Worm (Caenorhabditis elegans) whole organism, L1 larva: Measurements from ENCODE around the gene srbc-54.

ENCODE experiments used
- C16A3.4 ChIP-seq: fragments of 150-350 bp; optimal IDR thresholded peaks from 2 replicates; lab custom pipeline; 2014; ENCODE audit warnings: missing biosample characterization, missing genetic modification characterization
- F16B12.6 ChIP-seq: fragments of 150-350 bp; optimal IDR thresholded peaks from 2 replicates; lab custom pipeline; 2014; ENCODE audit warnings: missing biosample characterization, missing genetic modification characterization
- Y116A8C.19 ChIP-seq: sonication (generic microtip); optimal IDR thresholded peaks from 2 replicates; lab custom pipeline; 2016; ENCODE audit warnings: missing compliant biosample characterization, missing genetic modification characterization, borderline replicate concordance
- aha-1 ChIP-seq: fragments of 150-350 bp; optimal IDR thresholded peaks from 2 replicates; lab custom pipeline; 2014; ENCODE audit warnings: missing biosample characterization, missing genetic modification characterization
- ama-1 ChIP-seq: fragments of 150-350 bp; optimal IDR thresholded peaks from 2 replicates; lab custom pipeline; 2014
- blmp-1 ChIP-seq: fragments of 150-350 bp; optimal IDR thresholded peaks from 2 replicates; lab custom pipeline; 2014; ENCODE audit warnings: missing biosample characterization, missing genetic modification characterization
- ceh-82 ChIP-seq, 3 experiments: fragments of 150-350 bp in 1 of 3; sonication (generic microtip) in 2 of 3; optimal IDR thresholded peaks; 2 replicates each; lab custom pipeline; 2014 to 2017; ENCODE audit warnings: missing biosample characterization in 3 of 3, missing genetic modification characterization in 3 of 3
- ces-1 ChIP-seq: fragments of 150-350 bp; optimal IDR thresholded peaks from 2 replicates; lab custom pipeline; 2014; ENCODE audit warnings: missing biosample characterization, missing genetic modification reagents, missing genetic modification characterization
- efl-3 ChIP-seq: fragments of 200-800 bp; sonication (Bioruptor generic); optimal IDR thresholded peaks from 2 replicates; lab custom pipeline; 2018; ENCODE audit warnings: mild to moderate bottlenecking, missing genetic modification characterization, missing compliant biosample characterization
- egl-27 ChIP-seq, 2 experiments: fragments of 150-350 bp in 1 of 2; sonication (generic microtip); optimal IDR thresholded peaks; 3 replicates each; lab custom pipeline; 2017 to 2018; ENCODE audit warnings: missing biosample characterization in 2 of 2, missing genetic modification characterization in 2 of 2, missing genetic modification reagents in 2 of 2
- elt-2 ChIP-seq: sonication (generic microtip); optimal IDR thresholded peaks from 2 replicates; lab custom pipeline; 2016; ENCODE audit warnings: missing genetic modification characterization, mild to moderate bottlenecking, inconsistent platforms, missing compliant biosample characterization, missing genetic modification reagents
- elt-3 ChIP-seq, 6 experiments: fragments of 150-350 bp in 1 of 6; sonication (generic microtip); optimal IDR thresholded peaks; 2 replicates each; lab custom pipeline; 2017 to 2018; ENCODE audit warnings: missing biosample characterization in 6 of 6, missing genetic modification characterization in 6 of 6, inconsistent platforms in 1 of 6
- ets-5 ChIP-seq: fragments of 200-800 bp; sonication (Bioruptor generic); IDR thresholded peaks from 2 replicates; pipeline ENCODE4 v1.3.6; 2022; ENCODE audit warnings: missing genetic modification characterization, missing compliant biosample characterization
- fkh-4 ChIP-seq: sonication (generic microtip); optimal IDR thresholded peaks from 2 replicates; lab custom pipeline; 2016; ENCODE audit warnings: missing compliant biosample characterization, missing genetic modification characterization, borderline replicate concordance
- hlh-4 ChIP-seq: sonication (generic microtip); optimal IDR thresholded peaks from 2 replicates; lab custom pipeline; 2016; ENCODE audit warnings: mild to moderate bottlenecking, missing genetic modification characterization, missing compliant biosample characterization
- isw-1 ChIP-seq: fragments of 200-800 bp; sonication (Bioruptor generic); IDR thresholded peaks from 2 replicates; pipeline ENCODE4 v1.3.6; 2022; ENCODE audit warnings: missing genetic modification characterization, missing compliant biosample characterization
- lin-13 ChIP-seq: fragments of 150-350 bp; optimal IDR thresholded peaks from 2 replicates; lab custom pipeline; 2014; ENCODE audit warnings: missing biosample characterization, missing genetic modification reagents, missing genetic modification characterization
- lin-14 ChIP-seq: fragments of 200-800 bp; sonication (Bioruptor generic); optimal IDR thresholded peaks from 2 replicates; lab custom pipeline; 2018; ENCODE audit warnings: mild to moderate bottlenecking, missing genetic modification characterization, moderate library complexity, missing compliant biosample characterization
- lin-15B ChIP-seq: fragments of 150-350 bp; sonication (generic microtip); optimal IDR thresholded peaks from 3 replicates; lab custom pipeline; 2014; ENCODE audit warnings: missing biosample characterization, missing genetic modification characterization
- lin-39 ChIP-seq: fragments of 150-350 bp; optimal IDR thresholded peaks from 2 replicates; lab custom pipeline; 2014; ENCODE audit warnings: missing biosample characterization, missing genetic modification reagents, missing genetic modification characterization
- mdl-1 ChIP-seq, 2 experiments: fragments of 150-350 bp; optimal IDR thresholded peaks; 2 replicates each; lab custom pipeline; 2014 to 2017; ENCODE audit warnings: missing biosample characterization in 2 of 2, missing genetic modification characterization in 2 of 2, inconsistent platforms in 1 of 2
- mef-2 ChIP-seq: fragments of 150-350 bp; optimal IDR thresholded peaks from 2 replicates; lab custom pipeline; 2014; ENCODE audit warnings: missing biosample characterization, missing genetic modification characterization
- nhr-12 ChIP-seq: sonication (generic microtip); optimal IDR thresholded peaks from 2 replicates; lab custom pipeline; 2017; ENCODE audit warnings: missing biosample characterization, missing genetic modification characterization
- pag-3 ChIP-seq: sonication (generic microtip); optimal IDR thresholded peaks from 2 replicates; lab custom pipeline; 2017; ENCODE audit warnings: missing genetic modification characterization, mild to moderate bottlenecking, missing compliant biosample characterization, antibody characterized with exemption, borderline replicate concordance; ENCODE audit not compliant: insufficient read depth
- pax-3 ChIP-seq: fragments of 200-800 bp; sonication (Bioruptor generic); optimal IDR thresholded peaks from 2 replicates; lab custom pipeline; 2018; ENCODE audit warnings: mild to moderate bottlenecking, missing genetic modification characterization, moderate library complexity, missing compliant biosample characterization
- rnt-1 ChIP-seq: sonication (generic microtip); optimal IDR thresholded peaks from 2 replicates; lab custom pipeline; 2016; ENCODE audit warnings: mild to moderate bottlenecking, missing genetic modification characterization, moderate library complexity, missing compliant biosample characterization
- snpc-4 ChIP-seq: fragments of 150-350 bp; optimal IDR thresholded peaks from 2 replicates; lab custom pipeline; 2014; ENCODE audit warnings: missing biosample characterization, missing genetic modification characterization
- swsn-7 ChIP-seq: sonication (generic microtip); optimal IDR thresholded peaks from 2 replicates; lab custom pipeline; 2016; ENCODE audit warnings: missing genetic modification characterization, missing compliant biosample characterization
- tbx-2 ChIP-seq: sonication (generic microtip); optimal IDR thresholded peaks from 2 replicates; lab custom pipeline; 2016; ENCODE audit warnings: missing genetic modification characterization, missing compliant biosample characterization
- unc-98 ChIP-seq: fragments of 200-800 bp; sonication (Bioruptor generic); IDR thresholded peaks from 2 replicates; pipeline ENCODE4 v1.3.6; 2022; ENCODE audit warnings: missing genetic modification characterization, missing compliant biosample characterization
- xbp-1 ChIP-seq: sonication (generic microtip); optimal IDR thresholded peaks from 2 replicates; lab custom pipeline; 2016; ENCODE audit warnings: missing genetic modification characterization, missing compliant biosample characterization
- zag-1 ChIP-seq: fragments of 150-350 bp; optimal IDR thresholded peaks from 2 replicates; lab custom pipeline; 2014; ENCODE audit warnings: missing biosample characterization, missing genetic modification characterization
- ztf-11 ChIP-seq, 2 experiments: sonication (generic microtip); optimal IDR thresholded peaks; 2 replicates each; lab custom pipeline; 2016 to 2017; ENCODE audit warnings: missing genetic modification characterization in 2 of 2, missing biosample characterization in 1 of 2, missing compliant biosample characterization in 1 of 2

The srbc-54 gene

DNA sequence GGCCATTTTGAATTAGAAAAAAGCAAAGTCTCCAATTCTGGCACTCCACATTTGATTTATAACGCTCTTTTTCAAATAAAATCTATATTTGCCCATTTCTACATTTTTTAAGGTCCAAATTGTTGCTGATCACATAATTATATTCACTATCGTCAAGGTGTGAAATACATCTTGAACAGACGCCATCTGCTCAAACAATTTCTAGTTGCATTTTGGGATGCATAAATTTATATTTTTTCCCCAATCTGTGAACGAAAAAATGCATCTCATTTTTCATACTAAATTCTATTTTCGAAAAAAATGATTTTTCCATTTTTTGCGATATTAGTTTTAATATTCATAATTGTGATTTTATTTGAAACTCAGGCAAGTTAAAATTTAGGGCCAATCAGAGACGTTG lies 40.3 kb downstream of the srbc-54 start, which contains the start of gene T26E4.7:
Gene T26E4.7, plus strand, starts transcription at position 301 of the 400 bp plus-strand sequence.
- no peak for TF ChIP-seq ama-1
- TF ChIP-seq efl-3 = no peak
- TF ChIP-seq hlh-4 (tag; lab: Kevin White, UChicago) = no peak
- no peak for TF ChIP-seq snpc-4 (tag; lab: Kevin White, UChicago)
- TF ChIP-seq Y116A8C.19 = no peak
- no peak for TF ChIP-seq rnt-1 (tag; lab: Kevin White, UChicago)
- TF ChIP-seq egl-27 (tag; optimal IDR thresholded peaks at IDR 0.05; lab: Kevin White, UChicago) = no peak
- TF ChIP-seq ztf-11 (tag; optimal IDR thresholded peaks at IDR 0.05; lab: Kevin White, UChicago) = no peak
- TF ChIP-seq lin-39 (tag; lab: Kevin White, UChicago) = no peak
- no peak for TF ChIP-seq lin-13 (GFP tag; lab: Kevin White, UChicago)
- TF ChIP-seq elt-3 (tag; optimal IDR thresholded peaks at IDR 0.05; lab: Kevin White, UChicago) = no peak
- TF ChIP-seq tbx-2 (tag; lab: Kevin White, UChicago) = no peak
- TF ChIP-seq pag-3 = no peak
- TF ChIP-seq unc-98 (GFP tag; lab: Robert Waterston, UW) = no peak
- TF ChIP-seq ces-1 = no peak
- no peak for TF ChIP-seq lin-15B (tag; lab: Kevin White, UChicago)
- no peak for TF ChIP-seq lin-14 (GFP tag; lab: Kevin White, UChicago)
- no peak for TF ChIP-seq fkh-4 (tag; lab: Kevin White, UChicago)
- TF ChIP-seq C16A3.4 (tag; lab: Kevin White, UChicago) = no peak
- TF ChIP-seq F16B12.6 = no peak

ce11 chrV:15792409-15792808 lies 41.1 kb downstream of the srbc-54 start, which contains the start of gene T26E4.4:
Gene T26E4.4, minus strand, starts transcription at chrV:15792509.
- TF ChIP-seq xbp-1 (tag; lab: Kevin White, UChicago) (no peak), aha-1 (no peak), snpc-4 (tag; lab: Kevin White, UChicago) (no peak), swsn-7 (tag; lab: Kevin White, UChicago) (no peak)

DNA sequence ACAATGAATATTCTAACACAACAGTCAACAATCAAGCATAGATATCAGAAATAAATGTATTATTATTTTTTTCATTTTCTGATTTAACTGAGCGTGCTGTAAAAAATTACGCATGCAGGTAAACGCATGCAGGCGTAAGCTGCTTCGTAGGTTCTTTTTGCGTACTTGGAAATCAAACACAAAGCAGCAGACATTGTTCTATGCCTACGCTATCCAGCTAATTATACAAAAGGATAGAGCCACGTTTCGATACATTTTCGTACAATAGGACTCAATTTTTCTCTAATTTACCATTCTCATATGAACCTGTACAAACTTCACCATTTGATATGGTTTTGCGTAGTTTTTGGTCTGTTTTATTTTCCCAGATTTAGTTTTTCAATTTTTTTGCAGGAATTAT lies 51.0 kb downstream of the srbc-54 start, which contains the start of gene T26E4.3:
Gene T26E4.3, plus strand, starts transcription at position 301 of the 400 bp plus-strand sequence.
- no peak for TF ChIP-seq ztf-11 (tag; optimal IDR thresholded peaks at IDR 0.05; lab: Kevin White, UChicago)
- TF ChIP-seq mef-2 (tag; lab: Kevin White, UChicago) = no peak
- TF ChIP-seq lin-13 (GFP tag; lab: Kevin White, UChicago) = no peak
- no peak for TF ChIP-seq mdl-1 (tag; optimal IDR thresholded peaks at IDR 0.05; lab: Kevin White, UChicago)
- no peak for TF ChIP-seq zag-1 (tag; lab: Kevin White, UChicago)
- no peak for TF ChIP-seq nhr-12
- no peak for TF ChIP-seq blmp-1 (tag; lab: Kevin White, UChicago)
- no peak for TF ChIP-seq isw-1 (GFP tag; lab: Robert Waterston, UW)
- no peak for TF ChIP-seq ceh-82 (tag; optimal IDR thresholded peaks at IDR 0.05; lab: Kevin White, UChicago)
- TF ChIP-seq pax-3 = no peak
- TF ChIP-seq ets-5 (GFP tag; lab: Robert Waterston, UW) = no peak
- TF ChIP-seq lin-15B (tag; lab: Kevin White, UChicago) = no peak
- TF ChIP-seq elt-2 (tag; lab: Kevin White, UChicago) = no peak
- no peak for TF ChIP-seq ces-1
